Fruit fly (Drosophila melanogaster): ENCODE measurements around the gene CG9555.

The CG9555 gene

dm6 chr2L:9010267-9010666 is 18.7 kb downstream of the CG9555 start, which contains the start of gene CG9568 (continued):
- TF ChIP-seq odd (GFP tag; optimal IDR thresholded peaks at IDR 0.05) = peak; percentile 6
- TF ChIP-seq CG10979 (tag; optimal IDR thresholded peaks at IDR 0.05) = no peak
- TF ChIP-seq sd (tag; optimal IDR thresholded peaks at IDR 0.05) = peak; percentile 80
- no peak for TF ChIP-seq CG33213 (GFP tag; optimal IDR thresholded peaks at IDR 0.05)
- no peak for TF ChIP-seq chm (GFP tag; IDR thresholded peaks at IDR 0.05)
- TF ChIP-seq Sry-β (GFP tag; optimal IDR thresholded peaks at IDR 0.05) = no peak
- no peak for TF ChIP-seq CG15514 (GFP tag; optimal IDR thresholded peaks at IDR 0.05)

dm6 chr2L:9011543-9012238 is 20.2 kb downstream of the CG9555 start, which contains the start of gene CG13102:
TSS of gene CG13102 (plus strand) at chr2L:9012188.
- TF ChIP-seq CG17568 (GFP tag; optimal IDR thresholded peaks at IDR 0.05) = no peak
- no peak for TF ChIP-seq CG4360 (GFP tag; IDR thresholded peaks at IDR 0.05)
- TF ChIP-seq Ets65A (GFP tag) = no peak
- TF ChIP-seq CG18619 (GFP tag; optimal IDR thresholded peaks at IDR 0.05) = no peak
- no peak for TF ChIP-seq chinmo (GFP tag; IDR thresholded peaks at IDR 0.05; ENCODE audit: partially characterized antibody)
- TF ChIP-seq Gug (GFP tag; IDR thresholded peaks at IDR 0.05) = no peak
- no peak for TF ChIP-seq Bdp1 (GFP tag; optimal IDR thresholded peaks at IDR 0.05)
- TF ChIP-seq exex (tag; optimal IDR thresholded peaks at IDR 0.05) = peak; percentile 92
- TF ChIP-seq ERR (GFP tag; optimal IDR thresholded peaks at IDR 0.05) = no peak
- TF ChIP-seq al (GFP tag; IDR thresholded peaks at IDR 0.05) = no peak
- peak; percentile 5 for TF ChIP-seq lab (GFP tag; optimal IDR thresholded peaks at IDR 0.05)
- no peak for TF ChIP-seq fd3F (GFP tag; optimal IDR thresholded peaks at IDR 0.05)
- TF ChIP-seq Ravus (GFP tag; IDR thresholded peaks at IDR 0.05) = no peak
- TF ChIP-seq mirr (GFP tag; optimal IDR thresholded peaks at IDR 0.05) = peak; percentile 29
- TF ChIP-seq kay (GFP tag; optimal IDR thresholded peaks at IDR 0.05) = no peak
- TF ChIP-seq grn (GFP tag; optimal IDR thresholded peaks at IDR 0.05) = peak; percentile 61
- no peak for TF ChIP-seq CG8944 (GFP tag; optimal IDR thresholded peaks at IDR 0.05)
- TF ChIP-seq CG9727 (GFP tag; optimal IDR thresholded peaks at IDR 0.05) = no peak
- TF ChIP-seq NFAT (GFP tag; IDR thresholded peaks at IDR 0.05) = no peak
- peak in 1 of 2 experiments; percentile 45 for TF ChIP-seq Hr51 (GFP tag; optimal IDR thresholded peaks at IDR 0.05)
- TF ChIP-seq chn (GFP tag; optimal IDR thresholded peaks at IDR 0.05) = no peak
- TF ChIP-seq GATAe (GFP tag; conservative IDR thresholded peaks at IDR 0.05) = peak; percentile 59; the same call in 1 of the 2 replicates
- no peak for TF ChIP-seq CG30431 (GFP tag; optimal IDR thresholded peaks at IDR 0.05)
- no peak for TF ChIP-seq kah (GFP tag; optimal IDR thresholded peaks at IDR 0.05)
- no peak for TF ChIP-seq CG14014 (GFP tag; IDR thresholded peaks at IDR 0.05)
- TF ChIP-seq CG17186 (GFP tag; optimal IDR thresholded peaks at IDR 0.05) = no peak
- TF ChIP-seq ranshi (GFP tag; IDR thresholded peaks at IDR 0.05) = 0 out of 2 replicates have a peak, but pooled peaks have one; percentile 21
- peak; percentile 28 for TF ChIP-seq grau (tag; optimal IDR thresholded peaks at IDR 0.05)
- no peak for TF ChIP-seq unpg (GFP tag; optimal IDR thresholded peaks at IDR 0.05)
- TF ChIP-seq Mes4 (GFP tag; optimal IDR thresholded peaks at IDR 0.05) = no peak
- peak; percentile 56 for TF ChIP-seq sug (tag; optimal IDR thresholded peaks at IDR 0.05)
- no peak for TF ChIP-seq Blimp-1 (GFP tag; optimal IDR thresholded peaks at IDR 0.05)
- no peak for TF ChIP-seq CG31388 (GFP tag; optimal IDR thresholded peaks at IDR 0.05)
- no peak for TF ChIP-seq CG3407 (GFP tag; optimal IDR thresholded peaks at IDR 0.05)
- TF ChIP-seq NfI (GFP tag; optimal IDR thresholded peaks at IDR 0.05) = peak; percentile 29
- TF ChIP-seq CG3281 (GFP tag; optimal IDR thresholded peaks at IDR 0.05) = peak; percentile 21
- no peak for TF ChIP-seq CG6791 (GFP tag; IDR thresholded peaks at IDR 0.05; ENCODE audit: partially characterized antibody)
- no peak for TF ChIP-seq br (optimal IDR thresholded peaks at IDR 0.05)
- peak; percentile 63; the same call in 2 of the 3 replicates for TF ChIP-seq row (GFP tag; IDR thresholded peaks at IDR 0.05)
- peak; percentile 40 for TF ChIP-seq CG34376 (GFP tag; optimal IDR thresholded peaks at IDR 0.05)
- no peak for TF ChIP-seq CG6272 (GFP tag; IDR thresholded peaks at IDR 0.05)
- peak; percentile 13 for TF ChIP-seq CG15269 (tag; optimal IDR thresholded peaks at IDR 0.05)

All from whole organism, embryonic.